Worm (Caenorhabditis elegans): ENCODE data around the gene met-2.

The met-2 gene

DNA sequence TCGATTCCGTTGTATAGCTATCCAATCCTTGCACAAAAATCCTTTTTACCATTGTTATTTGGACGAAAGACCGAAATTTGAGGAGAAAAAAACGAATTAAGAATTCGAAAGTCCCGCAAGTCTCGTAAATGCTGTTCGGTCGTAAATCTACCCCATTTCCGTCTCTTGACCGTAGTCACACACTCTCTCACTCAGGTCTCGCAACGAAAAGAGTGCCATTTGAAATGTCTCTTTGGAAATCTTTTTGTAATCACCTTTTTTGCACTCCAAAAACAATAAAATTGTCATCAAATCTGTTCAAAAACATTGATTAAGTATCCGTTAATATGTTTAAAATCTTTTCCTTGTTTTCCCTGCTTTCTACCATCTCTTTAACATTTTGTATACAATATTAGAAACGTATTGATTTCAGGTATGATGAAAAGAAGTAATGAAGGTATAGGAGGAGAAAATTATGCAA lies 16.9 kb upstream of the met-2 start, which contains the start of the genes R05D3.8 and rfp-1 (continued):
- TF ChIP-seq nhr-90 (tag; optimal IDR thresholded peaks at IDR 0.05; ENCODE audit: poor library complexity) (peak; percentile 63), fkh-10 (GFP tag; optimal IDR thresholded peaks at IDR 0.05) (peak; percentile 58), sup-37 (GFP tag; optimal IDR thresholded peaks at IDR 0.05) (no peak), grh-1 (GFP tag; IDR thresholded peaks at IDR 0.05) (peak; percentile 66), C16A3.4 (tag; optimal IDR thresholded peaks at IDR 0.05) (peak; percentile 91), snu-23 (GFP tag; optimal IDR thresholded peaks at IDR 0.05) (peak; percentile 88), tbx-2 (tag; optimal IDR thresholded peaks at IDR 0.05) (peak; percentile 76), efl-3 (GFP tag; optimal IDR thresholded peaks at IDR 0.05) (no peak), swsn-7 (tag; optimal IDR thresholded peaks at IDR 0.05) (peak; percentile 71)

DNA sequence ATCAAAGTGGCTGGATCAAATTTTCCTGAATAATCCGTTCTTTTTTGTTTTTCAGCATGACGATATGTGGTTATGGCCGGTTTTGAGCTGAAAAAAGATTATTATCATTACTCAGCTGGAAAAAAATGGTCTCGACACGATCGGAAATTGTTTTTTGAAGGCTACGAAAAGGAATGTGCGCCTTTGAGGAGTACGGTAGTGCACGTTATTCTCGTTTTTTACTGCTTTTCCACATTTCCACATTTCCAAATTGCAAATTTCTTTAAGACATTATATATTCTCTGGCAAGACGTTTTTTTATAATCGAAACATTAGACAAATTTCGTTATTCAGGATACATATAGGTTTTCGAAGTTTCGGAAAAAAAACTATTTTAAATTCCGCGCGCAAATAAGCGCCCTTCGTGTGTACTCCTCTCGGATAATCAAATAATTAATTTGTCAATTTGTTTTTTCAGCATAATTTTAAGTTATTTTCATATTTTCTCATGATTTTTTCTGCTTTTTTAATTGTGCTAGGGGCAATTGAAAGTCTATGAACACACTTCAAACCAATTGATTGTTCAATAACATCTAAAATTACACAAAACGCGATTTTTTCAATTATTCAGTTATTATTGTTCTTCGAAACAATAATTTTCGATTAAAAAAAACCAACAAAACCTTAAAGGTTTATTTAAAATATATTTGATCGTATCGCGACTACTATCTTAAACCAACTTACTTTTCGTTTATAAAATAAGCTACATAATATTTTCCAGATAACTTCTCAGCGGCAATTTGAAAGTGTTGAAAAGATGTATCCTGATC lies 11.6 kb upstream of the met-2 start, which contains the start of gene R05D3.3:
Gene R05D3.3, plus strand, starts transcription at position 759 of the 809 bp plus-strand sequence.
- no peak for TF ChIP-seq zip-4 (GFP tag; optimal IDR thresholded peaks at IDR 0.05)
- no peak for TF ChIP-seq zag-1 (tag; optimal IDR thresholded peaks at IDR 0.05)
- no peak for TF ChIP-seq fkh-8 (tag; optimal IDR thresholded peaks at IDR 0.05)
- peak in 1 of 2 experiments; percentile 62 for TF ChIP-seq lin-35 (GFP tag; optimal IDR thresholded peaks at IDR 0.05)
- TF ChIP-seq fkh-10 (GFP tag; optimal IDR thresholded peaks at IDR 0.05) = no peak
- TF ChIP-seq efl-1 (optimal IDR thresholded peaks at IDR 0.05) = peak in 1 of 2 experiments; percentile 29
- TF ChIP-seq efl-1 (GFP tag; optimal IDR thresholded peaks at IDR 0.05 in 1 of 2) = peak; percentile 33 to 93
- TF ChIP-seq dpl-1 (GFP tag; optimal IDR thresholded peaks at IDR 0.05) = peak in 2 of 3 experiments; percentile 4 to 36

DNA sequence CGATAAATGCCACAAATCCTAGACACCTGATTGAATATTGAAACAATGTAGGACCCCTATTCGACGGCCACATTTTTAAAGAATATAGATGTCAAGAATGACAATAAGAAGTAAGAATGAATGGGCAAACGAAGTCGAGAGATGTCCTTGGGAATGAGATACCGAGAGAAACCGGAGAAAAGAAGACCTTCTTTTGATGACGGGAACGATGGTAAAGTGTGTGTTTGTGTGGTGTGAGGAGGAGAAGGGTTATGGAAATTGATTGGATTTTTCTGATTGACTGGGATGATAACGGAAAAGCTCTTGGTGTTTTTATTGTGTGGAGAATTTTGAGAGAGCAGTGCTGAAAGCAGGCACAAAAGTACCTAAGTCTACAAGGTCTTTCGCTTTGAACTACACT lies 6.5 kb upstream of the met-2 start, which contains the start of gene R05D3.9:
Gene R05D3.9, minus strand, starts transcription at position 101 of the 400 bp plus-strand sequence.
- peak; percentile 35 for TF ChIP-seq blmp-1 (tag; optimal IDR thresholded peaks at IDR 0.05)
- peak; percentile 46 for TF ChIP-seq nhr-85 (tag)
- no peak for TF ChIP-seq efl-1 (optimal IDR thresholded peaks at IDR 0.05)
- peak in 1 of 2 experiments; percentile 6 for TF ChIP-seq efl-1 (GFP tag; optimal IDR thresholded peaks at IDR 0.05 in 1 of 2)
- TF ChIP-seq mep-1 (tag; optimal IDR thresholded peaks at IDR 0.05) = peak; percentile 49
- no peak for TF ChIP-seq dpl-1 (GFP tag; optimal IDR thresholded peaks at IDR 0.05)
- no peak for TF ChIP-seq fos-1 (tag; optimal IDR thresholded peaks at IDR 0.05)

DNA sequence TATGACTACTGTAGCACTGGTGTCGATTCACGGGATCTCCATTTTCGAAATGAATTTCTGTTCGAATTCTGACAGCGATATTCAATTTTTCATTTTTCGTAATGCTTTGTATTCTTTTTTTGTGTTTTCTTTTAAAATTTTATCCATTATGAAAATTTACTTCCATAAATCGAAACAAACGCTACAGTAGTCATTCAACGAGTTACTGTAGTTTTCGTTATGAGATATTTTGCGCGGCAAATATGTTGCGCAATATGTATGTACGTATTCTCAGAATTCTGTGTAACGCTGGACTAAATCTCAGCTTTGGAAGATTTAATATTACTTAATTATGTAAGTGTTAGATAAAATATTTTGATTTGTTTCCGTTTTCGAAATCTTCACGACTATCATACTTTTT lies 5.9 kb upstream of the met-2 start:
- TF ChIP-seq ztf-4 (tag; optimal IDR thresholded peaks at IDR 0.05) = no peak
- TF ChIP-seq dpl-1 (GFP tag; optimal IDR thresholded peaks at IDR 0.05) = no peak
- TF ChIP-seq C16A3.4 (tag; optimal IDR thresholded peaks at IDR 0.05) = no peak
- no peak for TF ChIP-seq nhr-11 (tag; optimal IDR thresholded peaks at IDR 0.05)
- no peak for TF ChIP-seq efl-1 (optimal IDR thresholded peaks at IDR 0.05)
- peak in 1 of 2 experiments; percentile 17 for TF ChIP-seq efl-1 (GFP tag; optimal IDR thresholded peaks at IDR 0.05 in 1 of 2)

DNA sequence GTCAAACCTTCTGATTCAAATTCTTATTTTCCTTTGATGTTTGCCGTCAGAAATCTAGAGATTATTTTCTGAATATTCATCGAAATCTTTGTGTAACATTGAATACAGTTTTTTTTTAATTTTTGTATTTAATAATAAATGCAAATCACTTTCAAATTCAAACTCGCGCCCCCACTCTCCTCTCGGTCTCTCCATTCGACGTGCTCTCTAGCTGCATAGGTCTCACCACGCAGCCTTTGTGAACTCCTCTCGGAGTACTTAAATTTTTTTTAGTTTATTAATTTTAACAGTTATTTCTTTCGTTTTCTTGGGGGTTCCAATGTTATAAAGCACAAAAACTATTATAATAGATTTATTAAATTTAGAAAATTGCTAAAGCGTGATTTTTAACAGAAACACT lies 4.9 kb upstream of the met-2 start:
- TF ChIP-seq lin-35 (GFP tag; optimal IDR thresholded peaks at IDR 0.05) = peak in 1 of 2 experiments; percentile 4
- TF ChIP-seq tlp-1 (tag; optimal IDR thresholded peaks at IDR 0.05) = no peak
- peak; percentile 35 to 55 for TF ChIP-seq efl-1 (optimal IDR thresholded peaks at IDR 0.05)
- TF ChIP-seq efl-1 (GFP tag; optimal IDR thresholded peaks at IDR 0.05 in 1 of 2) = peak; percentile 51 to 60
- peak in 1 of 3 experiments; percentile 36 for TF ChIP-seq dpl-1 (GFP tag; optimal IDR thresholded peaks at IDR 0.05)

DNA sequence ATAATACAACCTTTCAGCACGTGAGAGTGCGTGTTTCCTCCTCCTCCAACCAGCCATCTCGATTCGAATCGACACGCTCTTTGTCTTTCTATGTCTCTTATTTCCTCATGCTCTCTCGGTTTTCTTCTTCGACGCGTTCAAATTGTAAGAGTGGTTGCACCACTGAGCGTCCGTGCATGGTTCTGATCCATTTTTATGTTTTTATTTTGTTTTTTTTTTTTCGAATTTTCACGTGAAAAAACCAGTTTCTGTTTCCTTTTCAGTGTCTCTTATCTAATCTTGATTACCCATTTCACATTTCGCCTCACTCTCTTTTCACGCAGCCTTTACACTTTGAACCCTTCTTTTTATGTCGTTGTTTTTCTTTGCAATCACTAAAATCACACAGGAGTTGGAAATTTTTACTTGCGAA lies 4.2 kb upstream of the met-2 start:
- TF ChIP-seq C04F5.9 (tag; optimal IDR thresholded peaks at IDR 0.05) (no peak), ceh-63 (GFP tag; optimal IDR thresholded peaks at IDR 0.05) (no peak), C16A3.4 (tag; optimal IDR thresholded peaks at IDR 0.05) (no peak), pax-3 (tag; optimal IDR thresholded peaks at IDR 0.05) (no peak), nhr-90 (tag; optimal IDR thresholded peaks at IDR 0.05; ENCODE audit: poor library complexity) (peak; percentile 40), vab-15 (tag; optimal IDR thresholded peaks at IDR 0.05) (no peak), ces-1 (GFP tag; optimal IDR thresholded peaks at IDR 0.05) (no peak), alr-1 (tag; optimal IDR thresholded peaks at IDR 0.05; ENCODE audit: borderline replicate concordance) (no peak), nhr-28 (tag; optimal IDR thresholded peaks at IDR 0.05) (no peak), ets-5 (GFP tag; IDR thresholded peaks at IDR 0.05) (no peak), lir-3 (tag; optimal IDR thresholded peaks at IDR 0.05; ENCODE audit: poor library complexity) (no peak), fkh-10 (GFP tag; optimal IDR thresholded peaks at IDR 0.05) (no peak), mdl-1 (tag; optimal IDR thresholded peaks at IDR 0.05) (peak in 1 of 2 experiments; percentile 74), grh-1 (GFP tag; IDR thresholded peaks at IDR 0.05) (peak; percentile 72), lin-39 (tag; optimal IDR thresholded peaks at IDR 0.05) (no peak), lin-15B (tag; optimal IDR thresholded peaks at IDR 0.05) (no peak), lin-35 (GFP tag; optimal IDR thresholded peaks at IDR 0.05) (peak; percentile 19 to 35), ztf-11 (tag; optimal IDR thresholded peaks at IDR 0.05) (no peak), skn-1 (tag; optimal IDR thresholded peaks at IDR 0.05) (no peak), unc-130 (tag; optimal IDR thresholded peaks at IDR 0.05) (no peak), irx-1 (tag; optimal IDR thresholded peaks at IDR 0.05) (no peak)

Data from whole organism, L1 larva.